Fruit fly (Drosophila melanogaster) whole organism, wandering third instar larva: ENCODE data around the gene CG10909.

Source experiments
- Abd-B ChIP-seq: fragments of >200 bp; optimal IDR thresholded peaks from 2 replicates; lab custom pipeline; 2017; ENCODE audit warnings: missing biosample characterization, missing genetic modification characterization
- CG32264 ChIP-seq: fragments of 200-800 bp; sonication (Bioruptor generic); optimal IDR thresholded peaks from 2 replicates; lab custom pipeline; 2016; ENCODE audit warnings: missing biosample characterization, missing genetic modification characterization
- CG9705 ChIP-seq: fragments of 200-800 bp; sonication (Bioruptor generic); optimal IDR thresholded peaks from 2 replicates; lab custom pipeline; 2018; ENCODE audit warnings: missing biosample characterization, mild to moderate bottlenecking, missing genetic modification characterization
- CrebA ChIP-seq: fragments of 200-800 bp; sonication (Bioruptor generic); optimal IDR thresholded peaks from 2 replicates; lab custom pipeline; 2016; ENCODE audit warnings: missing biosample characterization, mild to moderate bottlenecking, missing genetic modification characterization, borderline replicate concordance
- Dfd ChIP-seq: fragments of >200 bp; optimal IDR thresholded peaks from 2 replicates; lab custom pipeline; 2017; ENCODE audit warnings: missing biosample characterization, missing genetic modification characterization
- Dif ChIP-seq: fragments of 200-275, 200-300 bp; sonication (Bioruptor generic); optimal IDR thresholded peaks from 2 replicates; lab custom pipeline; 2018; ENCODE audit warnings: missing biosample characterization, missing genetic modification characterization; ENCODE audit not compliant: partially characterized antibody
- GATAd ChIP-seq: sonication (Bioruptor generic); optimal IDR thresholded peaks from 2 replicates; lab custom pipeline; 2016; ENCODE audit warnings: missing biosample characterization, missing genetic modification characterization
- HLH106 ChIP-seq: fragments of 200-800 bp; optimal IDR thresholded peaks from 3 replicates; lab custom pipeline; 2019; ENCODE audit warnings: missing biosample characterization, mild to moderate bottlenecking, missing genetic modification characterization, moderate library complexity
- Hnf4 ChIP-seq: fragments of 200-800 bp; sonication (Bioruptor generic); optimal IDR thresholded peaks from 2 replicates; lab custom pipeline; 2016; ENCODE audit warnings: missing biosample characterization, mild to moderate bottlenecking, missing genetic modification characterization
- Hr78 ChIP-seq: fragments of >200 bp; optimal IDR thresholded peaks from 2 replicates; lab custom pipeline; 2017; ENCODE audit warnings: missing biosample characterization, missing genetic modification characterization
- Mio ChIP-seq: sonication (Bioruptor generic); optimal IDR thresholded peaks from 2 replicates; lab custom pipeline; 2016; ENCODE audit warnings: missing biosample characterization, missing genetic modification characterization
- Myc ChIP-seq: fragments of >200 bp; optimal IDR thresholded peaks from 2 replicates; lab custom pipeline; 2017
- N ChIP-seq: fragments of >200 bp; optimal IDR thresholded peaks from 2 replicates; lab custom pipeline; 2018; ENCODE audit warnings: missing biosample characterization, missing external identifiers, missing genetic modification characterization
- OdsH ChIP-seq: fragments of 200-800 bp; sonication (Bioruptor generic); optimal IDR thresholded peaks from 2 replicates; lab custom pipeline; 2016; ENCODE audit warnings: missing biosample characterization, mild to moderate bottlenecking, missing genetic modification characterization
- Rel ChIP-seq, 2 experiments: fragments of 200-800 bp; sonication (Bioruptor generic) in 1 of 2; optimal IDR thresholded peaks; 2 replicates in 1 of 2; 3 replicates in 1 of 2; lab custom pipeline; 2016 to 2019; ENCODE audit warnings: mild to moderate bottlenecking in 2 of 2, missing biosample characterization in 2 of 2, missing genetic modification characterization in 2 of 2, moderate library complexity in 1 of 2
- Sp1 ChIP-seq: fragments of 200-800 bp; sonication (Bioruptor generic); optimal IDR thresholded peaks from 3 replicates; lab custom pipeline; 2019; ENCODE audit warnings: missing biosample characterization, mild to moderate bottlenecking, missing genetic modification characterization, moderate library complexity
- Vsx2 ChIP-seq: fragments of 200-300, 225-300 bp; sonication (Bioruptor generic); optimal IDR thresholded peaks from 2 replicates; lab custom pipeline; 2018; ENCODE audit warnings: missing biosample characterization, missing genetic modification characterization; ENCODE audit not compliant: partially characterized antibody
- br ChIP-seq: fragments of 200-800 bp; sonication (Bioruptor generic); optimal IDR thresholded peaks from 2 replicates; lab custom pipeline; 2016; ENCODE audit warnings: missing biosample characterization, missing genetic modification characterization
- dl ChIP-seq, 2 experiments: fragments of 175-275, 200-275 bp in 1 of 2; fragments of 200-275 bp in 1 of 2; sonication (Bioruptor generic); optimal IDR thresholded peaks; lab custom pipeline; 2018; ENCODE audit warnings: mild to moderate bottlenecking in 2 of 2, missing biosample characterization in 2 of 2, missing genetic modification characterization in 2 of 2, moderate library complexity in 2 of 2; ENCODE audit not compliant: partially characterized antibody in 2 of 2, insufficient read depth in 1 of 2
- dmrt93B ChIP-seq: fragments of 200-800 bp; sonication (Bioruptor generic); optimal IDR thresholded peaks from 2 replicates; lab custom pipeline; 2018; ENCODE audit warnings: missing biosample characterization, mild to moderate bottlenecking, missing genetic modification characterization
- dsf ChIP-seq: sonication (Bioruptor generic); optimal IDR thresholded peaks from 2 replicates; lab custom pipeline; 2016; ENCODE audit warnings: missing biosample characterization, missing genetic modification characterization, borderline replicate concordance
- ey ChIP-seq: fragments of 200-800 bp; sonication (Bioruptor generic); optimal IDR thresholded peaks from 2 replicates; lab custom pipeline; 2016; ENCODE audit warnings: missing biosample characterization, missing genetic modification characterization
- foxo ChIP-seq, 2 experiments: fragments of 200-800 bp; sonication (Bioruptor generic); optimal IDR thresholded peaks; 2 replicates in 1 of 2; 3 replicates in 1 of 2; lab custom pipeline; 2016 to 2017; ENCODE audit warnings: missing biosample characterization in 2 of 2, missing genetic modification characterization in 2 of 2
- fru ChIP-seq: fragments of 200-800 bp; sonication (Bioruptor generic); optimal IDR thresholded peaks from 3 replicates; lab custom pipeline; 2016; ENCODE audit warnings: missing biosample characterization, mild to moderate bottlenecking, missing genetic modification characterization
- h ChIP-seq: fragments of 200-800 bp; sonication (Bioruptor generic); optimal IDR thresholded peaks from 3 replicates; lab custom pipeline; 2016; ENCODE audit warnings: missing biosample characterization, mild to moderate bottlenecking, missing genetic modification characterization
- lola ChIP-seq: fragments of >200 bp; optimal IDR thresholded peaks from 2 replicates; lab custom pipeline; 2017; ENCODE audit warnings: missing biosample characterization, missing genetic modification characterization
- pan ChIP-seq: fragments of >200 bp; optimal IDR thresholded peaks from 2 replicates; lab custom pipeline; 2017
- rgr ChIP-seq: fragments of 200-800 bp; sonication (Bioruptor generic); optimal IDR thresholded peaks from 3 replicates; lab custom pipeline; 2016; ENCODE audit warnings: missing biosample characterization, mild to moderate bottlenecking, missing genetic modification characterization
- sv ChIP-seq: fragments of 200-800 bp; sonication (Bioruptor generic); optimal IDR thresholded peaks from 3 replicates; lab custom pipeline; 2016; ENCODE audit warnings: missing biosample characterization, missing genetic modification characterization
- usp ChIP-seq: fragments of >200 bp; optimal IDR thresholded peaks from 2 replicates; lab custom pipeline; 2017; ENCODE audit warnings: missing biosample characterization, missing genetic modification characterization

CG10909 gene

dm6 chr3R:12911192-12911591 is at the start of gene CG10909:
Gene CG10909, minus strand, starts transcription at chr3R:12911292.
- TF ChIP-seq Hr78 (no peak), CrebA (no peak), rgr (GFP tag; lab: Kevin White, UChicago) (no peak), Myc (no peak), foxo (GFP tag; optimal IDR thresholded peaks at IDR 0.05; lab: Kevin White, UChicago) (no peak), Dfd (GFP tag; lab: Kevin White, UChicago) (no peak), Mio (no peak), Abd-B (no peak), OdsH (GFP tag; lab: Kevin White, UChicago) (no peak), br (GFP tag; lab: Kevin White, UChicago) (no peak), N (no peak), dmrt93B (no peak), HLH106 (tag; lab: Kevin White, UChicago) (no peak), pan (lab: Kevin White, UChicago) (no peak)

- TF ChIP-seq Rel (GFP tag; optimal IDR thresholded peaks at IDR 0.05; lab: Kevin White, UChicago) (peak; percentile 3), Rel (tag; optimal IDR thresholded peaks at IDR 0.05; lab: Kevin White, UChicago) (no peak), Abd-B (no peak), dsf (no peak), Dif (GFP tag; lab: Kevin White, UChicago) (no peak), CG32264 (GFP tag; lab: Kevin White, UChicago) (no peak), h (GFP tag; lab: Kevin White, UChicago) (peak; percentile 23), dl (GFP tag; optimal IDR thresholded peaks at IDR 0.05; lab: Kevin White, UChicago; ENCODE audit: insufficient read depth in 1 of 2, partially characterized antibody in 2 of 2) (no peak), CrebA (peak; percentile 8), lola (GFP tag; lab: Kevin White, UChicago) (no peak)
Measured at dm6 chr3R:12960227-12960626, 49.1 kb upstream of the CG10909 start.

dm6 chr3R:12957388-12957787 is 46.3 kb upstream of the CG10909 start:
- peak; percentile 20 for TF ChIP-seq ey
- TF ChIP-seq rgr (GFP tag; lab: Kevin White, UChicago): peak; percentile 6
- no peak for TF ChIP-seq GATAd (GFP tag; lab: Kevin White, UChicago)
- peak; percentile 16 for TF ChIP-seq fru (GFP tag; lab: Kevin White, UChicago)
- TF ChIP-seq foxo (GFP tag; optimal IDR thresholded peaks at IDR 0.05; lab: Kevin White, UChicago): peak in 1 of 2 experiments; percentile 34
- peak; percentile 44 for TF ChIP-seq HLH106 (tag; lab: Kevin White, UChicago)
- TF ChIP-seq Dif (GFP tag; lab: Kevin White, UChicago): no peak
- peak; percentile 21 for TF ChIP-seq h (GFP tag; lab: Kevin White, UChicago)
- TF ChIP-seq, all 38 proteins: peak for 6

dm6 chr3R:12915811-12916210 is 4.7 kb upstream of the CG10909 start, which contains the start of gene beat-Vb:
Gene beat-Vb, plus strand, starts transcription at chr3R:12916056.
- TF ChIP-seq rgr (GFP tag; lab: Kevin White, UChicago): no peak
- no peak for TF ChIP-seq Rel (GFP tag; optimal IDR thresholded peaks at IDR 0.05; lab: Kevin White, UChicago)
- no peak for TF ChIP-seq Rel (tag; optimal IDR thresholded peaks at IDR 0.05; lab: Kevin White, UChicago)
- no peak for TF ChIP-seq sv (GFP tag; lab: Kevin White, UChicago)
- TF ChIP-seq Dif (GFP tag; lab: Kevin White, UChicago): no peak
- no peak for TF ChIP-seq N
- TF ChIP-seq Hr78: no peak
- TF ChIP-seq CG9705: no peak
- TF ChIP-seq fru (GFP tag; lab: Kevin White, UChicago): no peak
- TF ChIP-seq Mio: no peak
- TF ChIP-seq Dfd (GFP tag; lab: Kevin White, UChicago): no peak
- TF ChIP-seq HLH106 (tag; lab: Kevin White, UChicago): no peak
- TF ChIP-seq Vsx2: no peak

- no peak for TF ChIP-seq dsf
- TF ChIP-seq OdsH (GFP tag; lab: Kevin White, UChicago): no peak
- TF ChIP-seq dl (GFP tag; optimal IDR thresholded peaks at IDR 0.05; lab: Kevin White, UChicago; ENCODE audit: insufficient read depth in 1 of 2, partially characterized antibody in 2 of 2): no peak
- TF ChIP-seq Sp1 (GFP tag; lab: Kevin White, UChicago): no peak
- TF ChIP-seq N: no peak
- TF ChIP-seq usp (GFP tag; lab: Kevin White, UChicago): no peak
- no peak for TF ChIP-seq sv (GFP tag; lab: Kevin White, UChicago)
- no peak for TF ChIP-seq Dif (GFP tag; lab: Kevin White, UChicago)
- no peak for TF ChIP-seq rgr (GFP tag; lab: Kevin White, UChicago)
- TF ChIP-seq Hnf4 (GFP tag; lab: Kevin White, UChicago): no peak
Measured at dm6 chr3R:12891656-12892055, 19.4 kb downstream of the CG10909 start, which contains the start of gene d-cup. Gene d-cup, plus strand, starts transcription at chr3R:12891956.
